Worm (Caenorhabditis elegans): ENCODE data around the gene C16D9.3.

- no peak for TF ChIP-seq unc-55 (GFP tag; optimal IDR thresholded peaks at IDR 0.05)
- TF ChIP-seq pha-4 (tag; optimal IDR thresholded peaks at IDR 0.05) = no peak
- TF ChIP-seq lin-11 (tag; optimal IDR thresholded peaks at IDR 0.05) = no peak
- no peak for TF ChIP-seq ama-1 (optimal IDR thresholded peaks at IDR 0.05)
- TF ChIP-seq rnt-1 (tag; optimal IDR thresholded peaks at IDR 0.05) = no peak
- no peak for TF ChIP-seq ceh-9 (tag; optimal IDR thresholded peaks at IDR 0.05)
- no peak for TF ChIP-seq nfya-1 (tag; optimal IDR thresholded peaks at IDR 0.05)
- no peak for TF ChIP-seq T23F11.4 (GFP tag; optimal IDR thresholded peaks at IDR 0.05)
- TF ChIP-seq odd-2 (tag; optimal IDR thresholded peaks at IDR 0.05) = no peak
- no peak for TF ChIP-seq fkh-10 (GFP tag; optimal IDR thresholded peaks at IDR 0.05)
These were observed 15.1 kb upstream of the C16D9.3 start for ce11 chrV:8254973-8255372.

Data from whole organism, late embryonic.